Fruit fly (Drosophila melanogaster) whole organism, pupa: ENCODE data around the gene CG31460.

Experiments
- CG10348 ChIP-seq: fragments of 200-800 bp; sonication (Bioruptor generic); IDR thresholded peaks from 2 replicates; pipeline ENCODE4 v1.3.6; 2022; ENCODE audit warnings: missing biosample characterization, missing genetic modification characterization
- CG12605 ChIP-seq: fragments of 200-800 bp; sonication (Bioruptor generic); IDR thresholded peaks from 2 replicates; pipeline ENCODE4 v1.3.6; 2022; ENCODE audit warnings: missing biosample characterization, missing genetic modification characterization
- CG13204 ChIP-seq: fragments of 200-800 bp; sonication (Bioruptor generic); optimal IDR thresholded peaks from 2 replicates; lab custom pipeline; 2018; ENCODE audit warnings: missing biosample characterization, mild to moderate bottlenecking, missing genetic modification characterization, moderate library complexity
- CG14655 ChIP-seq: fragments of 200-800 bp; sonication (Bioruptor generic); optimal IDR thresholded peaks from 3 replicates; lab custom pipeline; 2017; ENCODE audit warnings: mild to moderate bottlenecking, missing biosample characterization, missing genetic modification reagents, missing genetic modification characterization
- CG15710 ChIP-seq: fragments of 200-800 bp; sonication (Bioruptor generic); optimal IDR thresholded peaks from 2 replicates; lab custom pipeline; 2018; ENCODE audit warnings: missing biosample characterization, mild to moderate bottlenecking, missing genetic modification characterization, moderate library complexity
- CG17806 ChIP-seq: fragments of 200-800 bp; sonication (Bioruptor generic); optimal IDR thresholded peaks from 2 replicates; lab custom pipeline; 2018; ENCODE audit warnings: missing biosample characterization, mild to moderate bottlenecking, missing genetic modification characterization, moderate library complexity
- CG32121 ChIP-seq: fragments of 200-800 bp; sonication (Bioruptor generic); IDR thresholded peaks from 2 replicates; pipeline ENCODE4 v1.3.6; 2022; ENCODE audit warnings: missing biosample characterization, missing genetic modification characterization
- CG34367 ChIP-seq: fragments of 200-800 bp; sonication (Bioruptor generic); optimal IDR thresholded peaks from 2 replicates; lab custom pipeline; 2018; ENCODE audit warnings: missing biosample characterization, mild to moderate bottlenecking, missing genetic modification characterization
- CG4496 ChIP-seq: fragments of 200-800 bp; sonication (Bioruptor generic); IDR thresholded peaks from 3 replicates; pipeline ENCODE4 v1.3.6; 2022; ENCODE audit warnings: missing biosample characterization, missing genetic modification characterization
- CG8159 ChIP-seq: fragments of 200-800 bp; sonication (Bioruptor generic); optimal IDR thresholded peaks from 3 replicates; lab custom pipeline; 2018; ENCODE audit warnings: missing biosample characterization, mild to moderate bottlenecking, missing genetic modification characterization, moderate library complexity
- CG8301 ChIP-seq: fragments of 200-800 bp; sonication (Bioruptor generic); optimal IDR thresholded peaks from 2 replicates; lab custom pipeline; 2018; ENCODE audit warnings: missing biosample characterization, mild to moderate bottlenecking, missing genetic modification characterization
- CG9948 ChIP-seq: fragments of 200-800 bp; sonication (Bioruptor generic); optimal IDR thresholded peaks from 2 replicates; lab custom pipeline; 2018; ENCODE audit warnings: missing biosample characterization, mild to moderate bottlenecking, missing genetic modification characterization, moderate library complexity
- D1 ChIP-seq: fragments of 200-800 bp; sonication (Bioruptor generic); optimal IDR thresholded peaks from 2 replicates; lab custom pipeline; 2018; ENCODE audit warnings: missing biosample characterization, mild to moderate bottlenecking, missing genetic modification characterization, moderate library complexity
- EcR ChIP-seq: fragments of 200-800 bp; sonication (Bioruptor generic); optimal IDR thresholded peaks from 3 replicates; lab custom pipeline; 2019; ENCODE audit warnings: missing biosample characterization, missing genetic modification characterization, mild to moderate bottlenecking, moderate library complexity, missing genetic modification reagents
- Ets98B ChIP-seq: fragments of 200-800 bp; sonication (Bioruptor generic); IDR thresholded peaks from 2 replicates; pipeline ENCODE4 v1.3.6; 2022; ENCODE audit warnings: missing biosample characterization, missing genetic modification characterization
- Pif1A ChIP-seq: fragments of 200-800 bp; sonication (Bioruptor generic); optimal IDR thresholded peaks from 3 replicates; lab custom pipeline; 2016; ENCODE audit warnings: missing biosample characterization, missing genetic modification characterization
- Pif1B ChIP-seq: fragments of 200-800 bp; sonication (Bioruptor generic); optimal IDR thresholded peaks from 3 replicates; lab custom pipeline; 2016; ENCODE audit warnings: missing biosample characterization, missing genetic modification characterization
- Snoo ChIP-seq: fragments of 200-800 bp; sonication (Bioruptor generic); optimal IDR thresholded peaks from 3 replicates; lab custom pipeline; 2017; ENCODE audit warnings: missing biosample characterization, mild to moderate bottlenecking, missing genetic modification characterization, inconsistent platforms
- fd96Ca ChIP-seq: fragments of 200-800 bp; sonication (Bioruptor generic); IDR thresholded peaks from 3 replicates; pipeline ENCODE4 v1.3.6; 2022; ENCODE audit warnings: missing biosample characterization, missing genetic modification characterization
- gl ChIP-seq: fragments of 200-800 bp; sonication (Bioruptor generic); optimal IDR thresholded peaks from 2 replicates; lab custom pipeline; 2018; ENCODE audit warnings: missing biosample characterization, mild to moderate bottlenecking, missing genetic modification characterization
- rn ChIP-seq: fragments of 200-800 bp; sonication (Bioruptor generic); IDR thresholded peaks from 2 replicates; pipeline ENCODE4 v1.3.6; 2022; ENCODE audit warnings: missing biosample characterization, missing genetic modification characterization

CG31460 gene

dm6 chr3R:8562484-8562886, at the start of gene CG31460, which contains the start of gene mRpS18A:
Gene CG31460, plus strand, starts transcription at chr3R:8562673.
Gene mRpS18A, minus strand, starts transcription at chr3R:8562593.
- TF ChIP-seq CG15710 (tag; lab: Kevin White, UChicago) (no peak), Snoo (tag; lab: Kevin White, UChicago) (no peak), CG14655 (no peak), CG17806 (no peak)

dm6 chr3R:8512922-8513321, 49.6 kb upstream of the CG31460 start, which contains the start of gene Or85c:
Gene Or85c, minus strand, starts transcription at chr3R:8513022.
- TF ChIP-seq EcR (GFP tag; lab: Kevin White, UChicago) = no peak
- no peak for TF ChIP-seq CG8301 (tag; lab: Kevin White, UChicago)
- no peak for TF ChIP-seq CG14655
- no peak for TF ChIP-seq CG13204 (GFP tag; lab: Kevin White, UChicago)
- no peak for TF ChIP-seq CG32121 (GFP tag; lab: Robert Waterston, UW)
- TF ChIP-seq CG4496 = no peak
- TF ChIP-seq, all 21 proteins: peak for 0

- TF ChIP-seq CG8159 (tag; lab: Kevin White, UChicago) (peak; percentile 27), CG15710 (tag; lab: Kevin White, UChicago) (no peak), Ets98B (GFP tag; lab: Robert Waterston, UW) (no peak), CG12605 (GFP tag; lab: Robert Waterston, UW) (peak; percentile 77), CG17806 (no peak), Pif1B (GFP tag; lab: Kevin White, UChicago) (no peak), CG34367 (tag; lab: Kevin White, UChicago) (peak; percentile 12), D1 (tag; lab: Kevin White, UChicago) (no peak), Pif1A (GFP tag; lab: Kevin White, UChicago) (no peak), Snoo (tag; lab: Kevin White, UChicago) (no peak), CG8301 (tag; lab: Kevin White, UChicago) (no peak), gl (tag; lab: Kevin White, UChicago) (peak; percentile 37), CG4496 (peak; percentile 70; the same call in 1 of the 3 replicates), CG14655 (peak; percentile 32), fd96Ca (GFP tag; lab: Robert Waterston, UW) (peak; percentile 33; the same call in 1 of the 3 replicates), EcR (GFP tag; lab: Kevin White, UChicago) (no peak), CG13204 (GFP tag; lab: Kevin White, UChicago) (peak; percentile 50), CG9948 (no peak), CG32121 (GFP tag; lab: Robert Waterston, UW) (no peak), CG10348 (GFP tag; lab: Robert Waterston, UW) (no peak), rn (GFP tag; lab: Robert Waterston, UW) (no peak)
Observed at dm6 chr3R:8517752-8518185, 44.7 kb upstream of the CG31460 start, which contains the start of gene CG11737. Gene CG11737, plus strand, starts transcription at chr3R:8517868.

dm6 chr3R:8518565-8519154, 43.8 kb upstream of the CG31460 start:
- TF ChIP-seq CG10348 (GFP tag; lab: Robert Waterston, UW) (no peak), CG14655 (no peak), CG13204 (GFP tag; lab: Kevin White, UChicago) (no peak), CG4496 (no peak), CG9948 (no peak)

- no peak for TF ChIP-seq CG4496
- no peak for TF ChIP-seq Pif1A (GFP tag; lab: Kevin White, UChicago)
- TF ChIP-seq Pif1B (GFP tag; lab: Kevin White, UChicago) = no peak
- no peak for TF ChIP-seq CG10348 (GFP tag; lab: Robert Waterston, UW)
Observed at dm6 chr3R:8519157-8519556, 43.3 kb upstream of the CG31460 start.

dm6 chr3R:8520809-8521208, 41.7 kb upstream of the CG31460 start:
- TF ChIP-seq CG13204 (GFP tag; lab: Kevin White, UChicago) = no peak
- TF ChIP-seq CG12605 (GFP tag; lab: Robert Waterston, UW) = no peak
- no peak for TF ChIP-seq EcR (GFP tag; lab: Kevin White, UChicago)
- TF ChIP-seq fd96Ca (GFP tag; lab: Robert Waterston, UW) = no peak
- TF ChIP-seq CG32121 (GFP tag; lab: Robert Waterston, UW) = no peak
- no peak for TF ChIP-seq Pif1B (GFP tag; lab: Kevin White, UChicago)
- TF ChIP-seq CG34367 (tag; lab: Kevin White, UChicago) = no peak
- TF ChIP-seq Pif1A (GFP tag; lab: Kevin White, UChicago) = no peak
- no peak for TF ChIP-seq D1 (tag; lab: Kevin White, UChicago)
- no peak for TF ChIP-seq CG17806
- TF ChIP-seq CG4496 = no peak

- TF ChIP-seq D1 (tag; lab: Kevin White, UChicago) = no peak
- no peak for TF ChIP-seq CG10348 (GFP tag; lab: Robert Waterston, UW)
- TF ChIP-seq CG4496 = no peak
- TF ChIP-seq CG32121 (GFP tag; lab: Robert Waterston, UW) = no peak
- no peak for TF ChIP-seq CG14655
- no peak for TF ChIP-seq Snoo (tag; lab: Kevin White, UChicago)
- TF ChIP-seq fd96Ca (GFP tag; lab: Robert Waterston, UW) = no peak
- TF ChIP-seq EcR (GFP tag; lab: Kevin White, UChicago) = no peak
- no peak for TF ChIP-seq CG8159 (tag; lab: Kevin White, UChicago)
- TF ChIP-seq Ets98B (GFP tag; lab: Robert Waterston, UW) = no peak
- TF ChIP-seq gl (tag; lab: Kevin White, UChicago) = no peak
- no peak for TF ChIP-seq CG17806
- no peak for TF ChIP-seq CG34367 (tag; lab: Kevin White, UChicago)
Observed at dm6 chr3R:8521499-8521898, 41.0 kb upstream of the CG31460 start, which contains the start of gene CG31454. Gene CG31454, plus strand, starts transcription at chr3R:8521658.
